Fruit fly (Drosophila melanogaster): ENCODE data around the gene kel.

DNA sequence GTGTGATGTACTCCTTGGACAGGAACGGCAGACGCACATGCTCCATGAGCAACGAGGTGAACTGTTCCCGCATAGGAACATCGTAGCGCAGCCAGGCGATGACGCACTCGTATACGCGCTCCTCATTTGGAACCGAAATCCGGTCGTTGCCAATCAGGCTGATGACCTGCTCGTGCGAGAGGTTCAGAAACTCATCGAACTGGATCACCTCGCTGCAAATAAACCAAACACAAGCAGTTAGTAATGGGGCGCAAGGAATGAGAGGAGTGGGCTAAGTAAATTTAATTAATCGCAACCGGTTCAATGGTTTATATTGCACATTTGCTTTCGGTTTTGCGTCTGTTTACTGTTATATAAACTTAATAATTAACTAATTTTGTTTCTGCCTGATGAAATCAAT lies 3.3 kb downstream of the kel start:
- TF ChIP-seq Crg-1 (GFP tag; optimal IDR thresholded peaks at IDR 0.05) = no peak
- TF ChIP-seq toe (GFP tag; optimal IDR thresholded peaks at IDR 0.05) = no peak
- no peak for TF ChIP-seq tj (GFP tag; optimal IDR thresholded peaks at IDR 0.05)
- TF ChIP-seq CG12768 (GFP tag; optimal IDR thresholded peaks at IDR 0.05) = no peak
- TF ChIP-seq CG1620 (GFP tag; optimal IDR thresholded peaks at IDR 0.05) = no peak
- TF ChIP-seq Clk (GFP tag; optimal IDR thresholded peaks at IDR 0.05) = no peak
- TF ChIP-seq CG14711 (tag; optimal IDR thresholded peaks at IDR 0.05) = no peak
- TF ChIP-seq CG5204 (GFP tag; optimal IDR thresholded peaks at IDR 0.05) = no peak

Data from whole organism, adult.